Worm (Caenorhabditis elegans): ENCODE data around the gene clec-28.

DNA sequence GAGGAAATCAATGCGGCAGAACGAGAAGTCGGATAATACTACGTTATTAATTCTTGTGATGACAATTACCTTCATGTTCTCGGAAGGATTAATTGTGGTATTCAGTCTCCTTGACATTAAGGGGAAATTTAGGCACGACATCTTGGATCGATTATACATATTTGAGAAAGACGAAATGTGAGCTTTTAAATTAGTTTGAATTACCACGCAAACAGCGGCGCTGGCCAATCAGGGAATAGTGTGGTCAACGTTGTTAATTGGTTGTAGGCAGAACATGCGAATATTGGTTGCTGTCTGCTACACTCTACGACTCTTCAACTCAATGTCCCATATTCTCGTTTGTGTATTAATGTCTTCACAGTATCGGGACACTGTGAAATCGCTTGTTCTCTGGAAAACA lies 9.5 kb downstream of the clec-28 start, which contains the start of gene F49A5.10:
- TF ChIP-seq unc-62 (GFP tag; optimal IDR thresholded peaks at IDR 0.05), result no peak
- no peak for TF ChIP-seq ama-1 (optimal IDR thresholded peaks at IDR 0.05)
- no peak for TF ChIP-seq ZK546.5 (tag; optimal IDR thresholded peaks at IDR 0.05)
- no peak for TF ChIP-seq Y55F3AM.14 (GFP tag; optimal IDR thresholded peaks at IDR 0.05)
- TF ChIP-seq mdl-1 (tag; optimal IDR thresholded peaks at IDR 0.05), result no peak
- TF ChIP-seq ztf-11 (tag; optimal IDR thresholded peaks at IDR 0.05), result no peak
